Worm (Caenorhabditis elegans): Measurements from ENCODE around the gene srh-4.

- TF ChIP-seq elt-3 (tag; optimal IDR thresholded peaks at IDR 0.05) (no peak), ceh-16 (tag; optimal IDR thresholded peaks at IDR 0.05) (no peak)
Observed at ce11 chrV:4038557-4038956, 28.3 kb downstream of the srh-4 start.
